Fruit fly (Drosophila melanogaster): ENCODE data around the gene Fum2.

Fum2 gene

DNA sequence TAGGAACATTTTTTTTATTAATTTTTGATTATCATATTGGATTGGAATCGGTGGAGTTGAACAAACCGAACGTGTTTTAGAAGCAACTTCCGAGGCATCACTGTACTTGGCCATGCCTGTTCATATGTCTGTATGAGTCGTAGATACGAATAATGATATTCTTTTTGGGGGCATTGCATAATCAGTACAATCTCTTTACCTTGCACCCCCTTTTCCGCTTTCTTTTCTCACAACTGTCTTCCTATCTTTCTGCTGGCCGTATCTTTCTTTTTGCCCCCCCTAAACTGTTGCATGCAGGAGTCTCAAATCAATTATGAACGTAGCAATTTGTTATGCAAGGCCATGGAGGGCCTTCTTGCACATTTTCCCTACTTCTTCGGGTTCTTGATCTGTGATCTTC lies 24.3 kb downstream of the Fum2 start:
- peak; percentile 8 for TF ChIP-seq grau (tag; optimal IDR thresholded peaks at IDR 0.05)
- TF ChIP-seq sens (GFP tag): peak; percentile 23
- TF ChIP-seq CG2678 (tag; optimal IDR thresholded peaks at IDR 0.05): peak; percentile 3
- no peak for TF ChIP-seq Xbp1 (GFP tag; optimal IDR thresholded peaks at IDR 0.05)
- TF ChIP-seq Pdp1 (GFP tag; optimal IDR thresholded peaks at IDR 0.05): peak in 1 of 2 experiments; percentile 81
- no peak for TF ChIP-seq repo (GFP tag; optimal IDR thresholded peaks at IDR 0.05)
- no peak for TF ChIP-seq nmo (GFP tag; optimal IDR thresholded peaks at IDR 0.05)
- no peak for TF ChIP-seq bowl (GFP tag; IDR thresholded peaks at IDR 0.05)
- no peak for TF ChIP-seq ro (GFP tag; IDR thresholded peaks at IDR 0.05)
- peak; percentile 59; the same call in 1 of the 3 replicates for TF ChIP-seq CG2199 (GFP tag; IDR thresholded peaks at IDR 0.05)
- no peak for TF ChIP-seq caup (GFP tag; optimal IDR thresholded peaks at IDR 0.05; ENCODE audit: severe bottlenecking)
- 0 out of 2 replicates have a peak, but pooled peaks have one; percentile 5 for TF ChIP-seq CG14441 (GFP tag; IDR thresholded peaks at IDR 0.05)

DNA sequence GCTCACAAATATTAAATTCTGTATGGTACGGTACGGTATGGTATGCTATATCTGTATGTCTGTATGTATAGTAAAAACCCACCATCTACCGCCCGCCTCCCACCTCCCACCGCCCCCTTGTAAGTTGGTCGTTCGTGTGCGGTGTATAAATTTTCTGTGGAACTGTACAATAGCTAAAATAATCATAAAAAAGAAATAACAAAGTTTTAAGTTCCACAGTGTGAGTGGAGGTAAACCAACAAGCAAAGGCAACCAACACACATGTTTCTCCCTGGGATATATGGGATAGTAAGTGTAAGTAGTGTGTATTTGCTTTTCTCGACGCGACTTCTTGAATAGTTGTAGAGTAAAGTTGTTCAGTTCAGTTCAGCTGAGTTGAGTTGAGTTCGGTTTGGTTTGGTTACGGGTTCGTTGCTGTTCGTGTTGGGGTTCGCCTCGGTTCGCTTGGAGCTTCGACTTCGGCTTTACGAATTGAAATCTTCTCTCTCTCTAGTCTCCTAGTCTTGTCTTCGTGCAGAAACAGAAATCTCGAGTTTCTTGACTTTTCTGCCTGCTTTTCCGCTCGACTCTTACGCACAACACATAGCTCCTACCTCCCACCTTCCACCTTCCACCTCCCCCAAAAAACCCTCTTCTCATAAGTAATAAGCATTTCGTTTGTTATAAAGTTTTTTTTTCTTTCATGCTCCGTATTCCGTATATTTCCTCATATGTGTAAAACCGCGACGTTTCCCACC lies 25.2 kb downstream of the Fum2 start:
- no peak for TF ChIP-seq fd64A (GFP tag; optimal IDR thresholded peaks at IDR 0.05)
- TF ChIP-seq CG13894 (tag; optimal IDR thresholded peaks at IDR 0.05): peak; percentile 52
- TF ChIP-seq Mrtf (GFP tag; IDR thresholded peaks at IDR 0.05): no peak
- peak; percentile 22 for TF ChIP-seq CG2678 (tag; optimal IDR thresholded peaks at IDR 0.05)
- no peak for TF ChIP-seq ham (GFP tag; IDR thresholded peaks at IDR 0.05)
- TF ChIP-seq bowl (GFP tag; IDR thresholded peaks at IDR 0.05): no peak
- no peak for TF ChIP-seq ttk (GFP tag; IDR thresholded peaks at IDR 0.05)
- peak; percentile 18 for TF ChIP-seq exex (tag; optimal IDR thresholded peaks at IDR 0.05)
- no peak for TF ChIP-seq CG1529 (GFP tag; optimal IDR thresholded peaks at IDR 0.05)
- TF ChIP-seq MBD-R2 (GFP tag; IDR thresholded peaks at IDR 0.05): no peak
- TF ChIP-seq NFAT (GFP tag; IDR thresholded peaks at IDR 0.05): 0 out of 2 replicates have a peak, but pooled peaks have one; percentile 12
- 0 out of 4 replicates have a peak, but pooled peaks have one; percentile 49 for TF ChIP-seq chinmo (GFP tag; IDR thresholded peaks at IDR 0.05; ENCODE audit: partially characterized antibody)
- TF ChIP-seq Deaf1 (tag; optimal IDR thresholded peaks at IDR 0.05): peak; percentile 89
- TF ChIP-seq cg (GFP tag; optimal IDR thresholded peaks at IDR 0.05): peak; percentile 46
- peak; percentile 44; the same call in 1 of the 3 replicates for TF ChIP-seq CG2199 (GFP tag; IDR thresholded peaks at IDR 0.05)
- TF ChIP-seq Dip2 (GFP tag; IDR thresholded peaks at IDR 0.05): no peak
- no peak for TF ChIP-seq Mes4 (GFP tag; optimal IDR thresholded peaks at IDR 0.05)
- TF ChIP-seq Doc3 (GFP tag; IDR thresholded peaks at IDR 0.05; ENCODE audit: partially characterized antibody): no peak
- TF ChIP-seq CG8290 (GFP tag; optimal IDR thresholded peaks at IDR 0.05): no peak
- peak in 1 of 2 experiments; percentile 32 for TF ChIP-seq CG8290 (tag; optimal IDR thresholded peaks at IDR 0.05)
- TF ChIP-seq caup (GFP tag; optimal IDR thresholded peaks at IDR 0.05; ENCODE audit: severe bottlenecking): peak; percentile 20
- no peak for TF ChIP-seq sc (optimal IDR thresholded peaks at IDR 0.05)
- TF ChIP-seq sc (GFP tag; optimal IDR thresholded peaks at IDR 0.05): no peak
- TF ChIP-seq B-H2 (GFP tag; optimal IDR thresholded peaks at IDR 0.05): no peak
- TF ChIP-seq Fer1 (GFP tag; optimal IDR thresholded peaks at IDR 0.05): peak; percentile 31
- no peak for TF ChIP-seq gt (GFP tag; IDR thresholded peaks at IDR 0.05)
- TF ChIP-seq CG3163 (GFP tag; optimal IDR thresholded peaks at IDR 0.05): no peak
- TF ChIP-seq nerfin-1 (tag; optimal IDR thresholded peaks at IDR 0.05): no peak
- peak; percentile 97 for TF ChIP-seq CG5180 (GFP tag; optimal IDR thresholded peaks at IDR 0.05)
- no peak for TF ChIP-seq gsb (GFP tag; IDR thresholded peaks at IDR 0.05)
- TF ChIP-seq grau (tag; optimal IDR thresholded peaks at IDR 0.05): peak; percentile 16
- TF ChIP-seq dati (GFP tag; IDR thresholded peaks at IDR 0.05): no peak
- TF ChIP-seq org-1 (GFP tag; optimal IDR thresholded peaks at IDR 0.05): no peak
- no peak for TF ChIP-seq HLH4C (GFP tag; IDR thresholded peaks at IDR 0.05; ENCODE audit: partially characterized antibody)
- TF ChIP-seq Ptx1 (GFP tag; IDR thresholded peaks at IDR 0.05): no peak
- TF ChIP-seq Optix (GFP tag; IDR thresholded peaks at IDR 0.05): no peak
- TF ChIP-seq CG15514 (GFP tag; optimal IDR thresholded peaks at IDR 0.05): peak; percentile 24
- no peak for TF ChIP-seq dm (GFP tag; optimal IDR thresholded peaks at IDR 0.05)
- no peak for TF ChIP-seq CG1647 (GFP tag; optimal IDR thresholded peaks at IDR 0.05)
- peak in 1 of 2 experiments; percentile 14 for TF ChIP-seq Pdp1 (GFP tag; optimal IDR thresholded peaks at IDR 0.05)
- TF ChIP-seq Lim3 (GFP tag; IDR thresholded peaks at IDR 0.05): no peak
- no peak for TF ChIP-seq CG2129 (GFP tag; IDR thresholded peaks at IDR 0.05; ENCODE audit: partially characterized antibody)
